Worm (Caenorhabditis elegans) whole organism, early embryonic: ENCODE data around the gene cyn-3.
"Not testable (repeated sequence)": the region's sequence is repeated elsewhere in the genome, so short reads cannot be mapped to it uniquely, and the experiment has no call there.

Source experiments
- F13C5.2 ChIP-seq: sonication (generic microtip); optimal IDR thresholded peaks from 2 replicates; lab custom pipeline; 2017; ENCODE audit warnings: mild to moderate bottlenecking, missing genetic modification characterization, inconsistent platforms, missing compliant biosample characterization
- aly-1 ChIP-seq: sonication (generic microtip); optimal IDR thresholded peaks from 2 replicates; lab custom pipeline; 2016; ENCODE audit warnings: missing genetic modification characterization, missing compliant biosample characterization
- ama-1 ChIP-seq: fragments of 150-350 bp; optimal IDR thresholded peaks from 2 replicates; lab custom pipeline; 2014
- ceh-13 ChIP-seq: fragments of 200-800 bp; sonication (Bioruptor generic); optimal IDR thresholded peaks from 2 replicates; lab custom pipeline; 2018; ENCODE audit warnings: mild to moderate bottlenecking, missing genetic modification characterization, missing compliant biosample characterization
- ets-7 ChIP-seq: sonication (generic microtip); optimal IDR thresholded peaks from 2 replicates; lab custom pipeline; 2016; ENCODE audit warnings: missing genotype, missing genetic modification characterization, missing compliant biosample characterization
- flt-1 ChIP-seq: fragments of 200-800 bp; sonication (Bioruptor generic); IDR thresholded peaks from 2 replicates; pipeline ENCODE4 v1.3.6; 2022; ENCODE audit warnings: missing genetic modification characterization, missing compliant biosample characterization
- hmbx-1 ChIP-seq: sonication (generic microtip); optimal IDR thresholded peaks from 2 replicates; lab custom pipeline; 2016; ENCODE audit warnings: mild to moderate bottlenecking, missing genetic modification characterization, missing compliant biosample characterization
- hnd-1 ChIP-seq: sonication (generic microtip); optimal IDR thresholded peaks from 2 replicates; lab custom pipeline; 2016; ENCODE audit warnings: missing genetic modification characterization, missing compliant biosample characterization
- sea-1 ChIP-seq: fragments of 200-800 bp; sonication (Bioruptor generic); conservative IDR thresholded peaks from 2 replicates; pipeline ENCODE4 v1.3.6; 2022; ENCODE audit warnings: missing genetic modification characterization, missing compliant biosample characterization
- tbx-37 ChIP-seq: fragments of 200-800 bp; sonication (Bioruptor generic); conservative IDR thresholded peaks from 2 replicates; pipeline ENCODE4 v1.3.6; 2022; ENCODE audit warnings: missing genetic modification reagents, missing genetic modification characterization, missing compliant biosample characterization

DNA sequence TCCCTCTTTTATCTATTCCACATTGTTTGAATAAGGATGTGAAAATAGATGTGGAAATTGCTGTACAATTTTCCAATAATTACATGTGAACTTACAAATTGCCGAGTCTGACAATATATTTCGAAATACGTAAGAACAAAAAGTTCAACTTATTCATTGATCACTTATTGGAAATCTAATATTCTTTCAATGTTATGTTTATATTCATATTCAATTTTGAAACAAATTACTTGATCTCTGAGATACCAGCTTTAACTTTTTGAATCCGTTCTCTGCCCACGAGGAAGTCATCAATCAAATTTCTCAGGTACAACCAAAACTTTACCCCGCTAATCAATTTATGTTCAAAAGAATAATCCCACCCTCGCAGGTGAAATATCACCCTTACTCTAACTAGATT, 25.4 kb downstream of the cyn-3 start, which contains the start of gene sri-26:
- TF ChIP-seq aly-1; ama-1; F13C5.2 (tag; lab: Kevin White, UChicago); tbx-37 (GFP tag; lab: Robert Waterston, UW); ceh-13 (GFP tag; lab: Kevin White, UChicago); flt-1 (GFP tag; lab: Robert Waterston, UW); hnd-1 (tag; lab: Kevin White, UChicago); hmbx-1 (tag; lab: Kevin White, UChicago); sea-1 (GFP tag; lab: Robert Waterston, UW); ets-7 (tag; lab: Kevin White, UChicago): not testable (repeated sequence)
